Worm (Caenorhabditis elegans) whole organism, L1 larva: ENCODE results near the gene acs-19.
A peak's percentile ranks its signal among the peaks of the same experiment; 100 is the strongest.

Source experiments
- C16A3.4 ChIP-seq: fragments of 150-350 bp; optimal IDR thresholded peaks from 2 replicates; lab custom pipeline; 2014; ENCODE audit warnings: missing biosample characterization, missing genetic modification characterization
- C34B4.2 ChIP-seq: sonication (generic microtip); optimal IDR thresholded peaks from 2 replicates; lab custom pipeline; 2017; ENCODE audit warnings: mild to moderate bottlenecking, missing genetic modification characterization, missing compliant biosample characterization
- Y116A8C.19 ChIP-seq: sonication (generic microtip); optimal IDR thresholded peaks from 2 replicates; lab custom pipeline; 2016; ENCODE audit warnings: missing compliant biosample characterization, missing genetic modification characterization, borderline replicate concordance
- aha-1 ChIP-seq: fragments of 150-350 bp; optimal IDR thresholded peaks from 2 replicates; lab custom pipeline; 2014; ENCODE audit warnings: missing biosample characterization, missing genetic modification characterization
- alr-1 ChIP-seq: fragments of 200-800 bp; sonication (Bioruptor generic); optimal IDR thresholded peaks from 2 replicates; lab custom pipeline; 2018; ENCODE audit warnings: borderline replicate concordance, mild to moderate bottlenecking, missing genetic modification characterization, missing compliant biosample characterization
- aly-2 ChIP-seq: fragments of 150-350 bp; optimal IDR thresholded peaks from 2 replicates; lab custom pipeline; 2014; ENCODE audit warnings: missing biosample characterization, missing genetic modification characterization
- ama-1 ChIP-seq: fragments of 150-350 bp; optimal IDR thresholded peaks from 2 replicates; lab custom pipeline; 2014
- blmp-1 ChIP-seq: fragments of 150-350 bp; optimal IDR thresholded peaks from 2 replicates; lab custom pipeline; 2014; ENCODE audit warnings: missing biosample characterization, missing genetic modification characterization
- ceh-8 ChIP-seq: fragments of 200-800 bp; sonication (Bioruptor generic); optimal IDR thresholded peaks from 2 replicates; lab custom pipeline; 2018; ENCODE audit warnings: mild to moderate bottlenecking, missing genetic modification characterization, moderate library complexity, missing compliant biosample characterization
- ceh-82 ChIP-seq, 3 experiments: fragments of 150-350 bp in 1 of 3; sonication (generic microtip) in 2 of 3; optimal IDR thresholded peaks; 2 replicates each; lab custom pipeline; 2014 to 2017; ENCODE audit warnings: missing biosample characterization in 3 of 3, missing genetic modification characterization in 3 of 3
- ceh-88 ChIP-seq: fragments of 200-800 bp; sonication (Bioruptor generic); IDR thresholded peaks from 2 replicates; pipeline ENCODE4 v1.3.6; 2022; ENCODE audit warnings: missing genetic modification characterization, missing compliant biosample characterization
- ceh-90 ChIP-seq: sonication (generic microtip); optimal IDR thresholded peaks from 2 replicates; lab custom pipeline; 2016; ENCODE audit warnings: missing genetic modification characterization, missing compliant biosample characterization
- dsc-1 ChIP-seq: sonication (generic microtip); optimal IDR thresholded peaks from 2 replicates; lab custom pipeline; 2016; ENCODE audit warnings: mild to moderate bottlenecking, missing genetic modification characterization, missing compliant biosample characterization
- efl-1 ChIP-seq, 4 experiments: fragments of 150-350 bp; optimal IDR thresholded peaks in 3 of 4; peaks in 1 of 4; 1 replicate in 1 of 4; 2 replicates in 3 of 4; lab custom pipeline; 2014; ENCODE audit warnings: missing biosample characterization in 2 of 4, missing genetic modification characterization in 2 of 4, missing genetic modification reagents in 2 of 4
- efl-3 ChIP-seq: fragments of 200-800 bp; sonication (Bioruptor generic); optimal IDR thresholded peaks from 2 replicates; lab custom pipeline; 2018; ENCODE audit warnings: mild to moderate bottlenecking, missing genetic modification characterization, missing compliant biosample characterization
- egl-13 ChIP-seq: sonication (generic microtip); optimal IDR thresholded peaks from 2 replicates; lab custom pipeline; 2016; ENCODE audit warnings: missing genotype, missing genetic modification reagents, missing genetic modification characterization, missing compliant biosample characterization
- egl-27 ChIP-seq, 2 experiments: fragments of 150-350 bp in 1 of 2; sonication (generic microtip); optimal IDR thresholded peaks; 3 replicates each; lab custom pipeline; 2017 to 2018; ENCODE audit warnings: missing biosample characterization in 2 of 2, missing genetic modification characterization in 2 of 2, missing genetic modification reagents in 2 of 2
- elt-3 ChIP-seq, 6 experiments: fragments of 150-350 bp in 1 of 6; sonication (generic microtip); optimal IDR thresholded peaks; 2 replicates each; lab custom pipeline; 2017 to 2018; ENCODE audit warnings: missing biosample characterization in 6 of 6, missing genetic modification characterization in 6 of 6, inconsistent platforms in 1 of 6
- ets-5 ChIP-seq: fragments of 200-800 bp; sonication (Bioruptor generic); IDR thresholded peaks from 2 replicates; pipeline ENCODE4 v1.3.6; 2022; ENCODE audit warnings: missing genetic modification characterization, missing compliant biosample characterization
- fkh-10 ChIP-seq: sonication (generic microtip); optimal IDR thresholded peaks from 2 replicates; lab custom pipeline; 2017; ENCODE audit warnings: missing biosample characterization, missing genetic modification reagents, missing genetic modification characterization
- fos-1 ChIP-seq: fragments of 150-350 bp; optimal IDR thresholded peaks from 2 replicates; lab custom pipeline; 2014; ENCODE audit warnings: missing biosample characterization, missing genetic modification characterization
- grh-1 ChIP-seq: fragments of 200-800 bp; sonication (Bioruptor generic); IDR thresholded peaks from 2 replicates; pipeline ENCODE4 v1.3.6; 2022; ENCODE audit warnings: missing genetic modification reagents, missing genetic modification characterization, missing compliant biosample characterization
- hlh-4 ChIP-seq: sonication (generic microtip); optimal IDR thresholded peaks from 2 replicates; lab custom pipeline; 2016; ENCODE audit warnings: mild to moderate bottlenecking, missing genetic modification characterization, missing compliant biosample characterization
- irx-1 ChIP-seq: sonication (generic microtip); optimal IDR thresholded peaks from 2 replicates; lab custom pipeline; 2016; ENCODE audit warnings: missing genetic modification characterization, missing compliant biosample characterization
- jun-1 ChIP-seq: fragments of 150-350 bp; optimal IDR thresholded peaks from 2 replicates; lab custom pipeline; 2014; ENCODE audit warnings: missing biosample characterization, missing genetic modification reagents, missing genetic modification characterization
- lin-13 ChIP-seq: fragments of 150-350 bp; optimal IDR thresholded peaks from 2 replicates; lab custom pipeline; 2014; ENCODE audit warnings: missing biosample characterization, missing genetic modification reagents, missing genetic modification characterization
- lin-15B ChIP-seq: fragments of 150-350 bp; sonication (generic microtip); optimal IDR thresholded peaks from 3 replicates; lab custom pipeline; 2014; ENCODE audit warnings: missing biosample characterization, missing genetic modification characterization
- lin-39 ChIP-seq: fragments of 150-350 bp; optimal IDR thresholded peaks from 2 replicates; lab custom pipeline; 2014; ENCODE audit warnings: missing biosample characterization, missing genetic modification reagents, missing genetic modification characterization
- lsy-2 ChIP-seq, 2 experiments: fragments of 150-350 bp; optimal IDR thresholded peaks; 2 replicates each; lab custom pipeline; 2014; ENCODE audit warnings: missing biosample characterization in 2 of 2, missing genetic modification characterization in 2 of 2
- mab-9 ChIP-seq: fragments of 200-800 bp; sonication (Bioruptor generic); IDR thresholded peaks from 2 replicates; pipeline ENCODE4 v1.3.6; 2022; ENCODE audit warnings: missing genetic modification reagents, missing genetic modification characterization, missing compliant biosample characterization
- mef-2 ChIP-seq: fragments of 150-350 bp; optimal IDR thresholded peaks from 2 replicates; lab custom pipeline; 2014; ENCODE audit warnings: missing biosample characterization, missing genetic modification characterization
- mep-1 ChIP-seq: fragments of 150-350 bp; optimal IDR thresholded peaks from 2 replicates; lab custom pipeline; 2014; ENCODE audit warnings: missing biosample characterization, missing genetic modification characterization
- nhr-11 ChIP-seq: fragments of 150-350 bp; optimal IDR thresholded peaks from 2 replicates; lab custom pipeline; 2014; ENCODE audit warnings: missing biosample characterization, missing genetic modification characterization
- nhr-20 ChIP-seq: sonication (generic microtip); optimal IDR thresholded peaks from 2 replicates; lab custom pipeline; 2016; ENCODE audit warnings: mild to moderate bottlenecking, missing genetic modification characterization, missing compliant biosample characterization
- nhr-237 ChIP-seq: fragments of 150-350 bp; optimal IDR thresholded peaks from 2 replicates; lab custom pipeline; 2014; ENCODE audit warnings: missing biosample characterization, missing genetic modification characterization
- nhr-28 ChIP-seq: fragments of 150-350 bp; optimal IDR thresholded peaks from 2 replicates; lab custom pipeline; 2014; ENCODE audit warnings: missing biosample characterization, missing genetic modification characterization
- nhr-47 ChIP-seq: sonication (generic microtip); optimal IDR thresholded peaks from 2 replicates; lab custom pipeline; 2016; ENCODE audit warnings: mild to moderate bottlenecking, missing genetic modification characterization, moderate library complexity, missing compliant biosample characterization
- nhr-71 ChIP-seq: sonication (generic microtip); optimal IDR thresholded peaks from 2 replicates; lab custom pipeline; 2016; ENCODE audit warnings: mild to moderate bottlenecking, missing genetic modification characterization, moderate library complexity, missing compliant biosample characterization
- nhr-76 ChIP-seq: sonication (generic microtip); optimal IDR thresholded peaks from 2 replicates; lab custom pipeline; 2017; ENCODE audit warnings: missing biosample characterization, missing genetic modification characterization
- nhr-84 ChIP-seq: sonication (generic microtip); optimal IDR thresholded peaks from 2 replicates; lab custom pipeline; 2017; ENCODE audit warnings: missing biosample characterization, missing genetic modification characterization
- nhr-85 ChIP-seq: sonication (generic microtip); peaks from one replicate; lab custom pipeline; 2016; ENCODE audit warnings: missing genetic modification characterization, inconsistent platforms, missing compliant biosample characterization
- nhr-90 ChIP-seq: sonication (generic microtip); optimal IDR thresholded peaks from 2 replicates; lab custom pipeline; 2016; ENCODE audit warnings: mild to moderate bottlenecking, missing genetic modification characterization, missing compliant biosample characterization; ENCODE audit not compliant: poor library complexity
- rnt-1 ChIP-seq: sonication (generic microtip); optimal IDR thresholded peaks from 2 replicates; lab custom pipeline; 2016; ENCODE audit warnings: mild to moderate bottlenecking, missing genetic modification characterization, moderate library complexity, missing compliant biosample characterization
- skn-1 ChIP-seq: fragments of 150-350 bp; optimal IDR thresholded peaks from 2 replicates; lab custom pipeline; 2014; ENCODE audit warnings: missing biosample characterization, missing genetic modification characterization
- sox-4 ChIP-seq: sonication (generic microtip); optimal IDR thresholded peaks from 2 replicates; lab custom pipeline; 2016; ENCODE audit warnings: missing genetic modification characterization, missing compliant biosample characterization
- sptf-1 ChIP-seq: fragments of 150-350 bp; optimal IDR thresholded peaks from 2 replicates; lab custom pipeline; 2014; ENCODE audit warnings: missing biosample characterization, missing genetic modification characterization
- sup-37 ChIP-seq: fragments of 200-800 bp; sonication (Bioruptor generic); optimal IDR thresholded peaks from 2 replicates; lab custom pipeline; 2018; ENCODE audit warnings: mild to moderate bottlenecking, missing genetic modification characterization, missing compliant biosample characterization
- swsn-7 ChIP-seq: sonication (generic microtip); optimal IDR thresholded peaks from 2 replicates; lab custom pipeline; 2016; ENCODE audit warnings: missing genetic modification characterization, missing compliant biosample characterization
- tbx-2 ChIP-seq: sonication (generic microtip); optimal IDR thresholded peaks from 2 replicates; lab custom pipeline; 2016; ENCODE audit warnings: missing genetic modification characterization, missing compliant biosample characterization
- tlp-1 ChIP-seq: fragments of 150-350 bp; optimal IDR thresholded peaks from 2 replicates; lab custom pipeline; 2014; ENCODE audit warnings: missing biosample characterization, missing genetic modification characterization
- unc-30 ChIP-seq: sonication (generic microtip); optimal IDR thresholded peaks from 2 replicates; lab custom pipeline; 2017; ENCODE audit warnings: missing biosample characterization, missing genetic modification characterization
- unc-62 ChIP-seq: fragments of 150-350 bp; optimal IDR thresholded peaks from 2 replicates; lab custom pipeline; 2014; ENCODE audit warnings: missing biosample characterization, missing genetic modification reagents, missing genetic modification characterization
- zag-1 ChIP-seq: fragments of 150-350 bp; optimal IDR thresholded peaks from 2 replicates; lab custom pipeline; 2014; ENCODE audit warnings: missing biosample characterization, missing genetic modification characterization
- zip-4 ChIP-seq: fragments of 200-800 bp; sonication (Bioruptor generic); optimal IDR thresholded peaks from 2 replicates; lab custom pipeline; 2018; ENCODE audit warnings: mild to moderate bottlenecking, missing genetic modification characterization, moderate library complexity, missing compliant biosample characterization
- ztf-4 ChIP-seq: fragments of 150-350 bp; optimal IDR thresholded peaks from 2 replicates; lab custom pipeline; 2014; ENCODE audit warnings: missing biosample characterization, missing genetic modification characterization

The acs-19 gene

ce11 chrIII:3887586-3887985 lies 23.3 kb downstream of the acs-19 start (continued):
- no peak for TF ChIP-seq efl-1 (optimal IDR thresholded peaks at IDR 0.05; lab: Kevin White, UChicago)
- TF ChIP-seq efl-1 (GFP tag; optimal IDR thresholded peaks at IDR 0.05 in 1 of 2; lab: Kevin White, UChicago) = peak; percentile 48 to 94
- no peak for TF ChIP-seq skn-1 (tag; lab: Kevin White, UChicago)
- TF ChIP-seq nhr-76 (tag; lab: Kevin White, UChicago) = no peak
- TF ChIP-seq irx-1 (tag; lab: Kevin White, UChicago) = no peak
- peak; percentile 37 for TF ChIP-seq blmp-1 (tag; lab: Kevin White, UChicago)
- no peak for TF ChIP-seq nhr-11 (tag; lab: Kevin White, UChicago)
- no peak for TF ChIP-seq nhr-28
- no peak for TF ChIP-seq lin-39 (tag; lab: Kevin White, UChicago)
- no peak for TF ChIP-seq nhr-237
- no peak for TF ChIP-seq nhr-85 (tag; lab: Kevin White, UChicago)
- no peak for TF ChIP-seq C34B4.2 (tag; lab: Kevin White, UChicago)
- TF ChIP-seq mef-2 (tag; lab: Kevin White, UChicago) = no peak
- no peak for TF ChIP-seq alr-1 (tag; lab: Kevin White, UChicago)
- peak in 1 of 2 experiments; percentile 35 for TF ChIP-seq lsy-2 (tag; optimal IDR thresholded peaks at IDR 0.05; lab: Kevin White, UChicago)
- TF ChIP-seq ztf-4 = no peak
- TF ChIP-seq fkh-10 (GFP tag; lab: Kevin White, UChicago) = no peak
- no peak for TF ChIP-seq nhr-90 (tag; lab: Kevin White, UChicago)
- TF ChIP-seq rnt-1 (tag; lab: Kevin White, UChicago) = no peak
- peak; percentile 15 for TF ChIP-seq jun-1 (tag; lab: Kevin White, UChicago)
- TF ChIP-seq unc-30 (tag; lab: Kevin White, UChicago) = no peak
- no peak for TF ChIP-seq ceh-90 (tag; lab: Kevin White, UChicago)
- TF ChIP-seq mab-9 = no peak
- no peak for TF ChIP-seq grh-1 (GFP tag; lab: Robert Waterston, UW)
- peak; percentile 57 for TF ChIP-seq lin-15B (tag; lab: Kevin White, UChicago)
- TF ChIP-seq nhr-47 (tag; lab: Kevin White, UChicago) = no peak
- no peak for TF ChIP-seq ceh-8 (GFP tag; lab: Kevin White, UChicago)
- no peak for TF ChIP-seq lin-13 (GFP tag; lab: Kevin White, UChicago)
- TF ChIP-seq swsn-7 (tag; lab: Kevin White, UChicago) = no peak
- TF ChIP-seq tlp-1 (tag; lab: Kevin White, UChicago) = no peak
- TF ChIP-seq aly-2 (tag; lab: Kevin White, UChicago) = no peak
- no peak for TF ChIP-seq tbx-2
- no peak for TF ChIP-seq aha-1
- TF ChIP-seq ets-5 = no peak
- TF ChIP-seq sox-4 = no peak
- TF ChIP-seq dsc-1 (tag; lab: Kevin White, UChicago) = no peak
- TF ChIP-seq egl-27 (tag; optimal IDR thresholded peaks at IDR 0.05; lab: Kevin White, UChicago) = no peak
- no peak for TF ChIP-seq sup-37 (GFP tag; lab: Kevin White, UChicago)
- peak in 1 of 3 experiments; percentile 12 for TF ChIP-seq ceh-82 (tag; optimal IDR thresholded peaks at IDR 0.05; lab: Kevin White, UChicago)
- TF ChIP-seq egl-13 (tag; lab: Kevin White, UChicago) = no peak
- no peak for TF ChIP-seq Y116A8C.19 (tag; lab: Kevin White, UChicago)
- no peak for TF ChIP-seq elt-3 (tag; optimal IDR thresholded peaks at IDR 0.05; lab: Kevin White, UChicago)
- no peak for TF ChIP-seq zag-1 (tag; lab: Kevin White, UChicago)
- TF ChIP-seq ceh-88 (GFP tag; lab: Robert Waterston, UW) = no peak
- TF ChIP-seq mep-1 (tag; lab: Kevin White, UChicago) = no peak
- no peak for TF ChIP-seq sptf-1
- peak; percentile 24 for TF ChIP-seq nhr-20 (tag; lab: Kevin White, UChicago)
- no peak for TF ChIP-seq nhr-71 (tag; lab: Kevin White, UChicago)
- TF ChIP-seq zip-4 = no peak
- TF ChIP-seq C16A3.4 (tag; lab: Kevin White, UChicago) = no peak
- TF ChIP-seq efl-3 (GFP tag; lab: Kevin White, UChicago) = no peak
- no peak for TF ChIP-seq ama-1 (lab: Kevin White, UChicago)
- no peak for TF ChIP-seq hlh-4 (tag; lab: Kevin White, UChicago)
- TF ChIP-seq nhr-84 (tag; lab: Kevin White, UChicago) = no peak
- TF ChIP-seq fos-1 (tag; lab: Kevin White, UChicago) = no peak
- no peak for TF ChIP-seq unc-62
